Worm (Caenorhabditis elegans) whole organism, L4 larva: ENCODE measurements around the gene F58F9.6.

Source experiments
- D1046.2 ChIP-seq: fragments of 200-800 bp; sonication (Bioruptor generic); IDR thresholded peaks from 2 replicates; pipeline ENCODE4 v1.3.6; 2022; ENCODE audit warnings: missing genetic modification characterization, missing compliant biosample characterization
- F10B5.3 ChIP-seq: sonication (generic microtip); optimal IDR thresholded peaks from 2 replicates; lab custom pipeline; 2016; ENCODE audit warnings: mild to moderate bottlenecking, missing genetic modification characterization, missing compliant biosample characterization
- F44E2.7 ChIP-seq: fragments of 200-800 bp; sonication (Bioruptor generic); IDR thresholded peaks from 2 replicates; pipeline ENCODE4 v2.1.2; 2022; ENCODE audit warnings: missing genetic modification characterization, missing compliant biosample characterization
- F49E8.2 ChIP-seq: sonication (generic microtip); optimal IDR thresholded peaks from 2 replicates; lab custom pipeline; 2016; ENCODE audit warnings: missing compliant biosample characterization, mild to moderate bottlenecking, missing genetic modification characterization, borderline replicate concordance
- T26A8.4 ChIP-seq: fragments of 200-800 bp; sonication (Bioruptor generic); IDR thresholded peaks from 2 replicates; pipeline ENCODE4 v1.3.6; 2022; ENCODE audit warnings: missing genetic modification characterization, missing compliant biosample characterization
- aly-2 ChIP-seq: sonication (generic microtip); optimal IDR thresholded peaks from 2 replicates; lab custom pipeline; 2018; ENCODE audit warnings: missing biosample characterization, missing genetic modification characterization
- attf-4 ChIP-seq: sonication (generic microtip); optimal IDR thresholded peaks from 3 replicates; lab custom pipeline; 2017; ENCODE audit warnings: missing biosample characterization, missing genetic modification characterization
- ceh-44 ChIP-seq: fragments of 200-800 bp; sonication (Bioruptor generic); IDR thresholded peaks from 2 replicates; pipeline ENCODE4 v1.3.6; 2022; ENCODE audit warnings: missing genetic modification reagents, missing genetic modification characterization, missing compliant biosample characterization
- ceh-62 ChIP-seq: sonication (generic microtip); optimal IDR thresholded peaks from 2 replicates; lab custom pipeline; 2017; ENCODE audit warnings: missing biosample characterization, missing genetic modification characterization
- cey-2 ChIP-seq: sonication (generic microtip); optimal IDR thresholded peaks from 3 replicates; lab custom pipeline; 2017; ENCODE audit warnings: missing genetic modification characterization, mild to moderate bottlenecking, missing compliant biosample characterization, antibody characterized with exemption, borderline replicate concordance; ENCODE audit not compliant: insufficient read depth
- daf-12 ChIP-seq: fragments of 150-350 bp; optimal IDR thresholded peaks from 2 replicates; lab custom pipeline; 2014; ENCODE audit warnings: missing biosample characterization, missing genetic modification reagents, missing genetic modification characterization
- daf-19 ChIP-seq: fragments of 200-800 bp; sonication (Bioruptor generic); conservative IDR thresholded peaks from 2 replicates; pipeline ENCODE4 v1.3.6; 2022; ENCODE audit warnings: missing genetic modification characterization, missing compliant biosample characterization
- dmd-8 ChIP-seq: fragments of 200-800 bp; sonication (Bioruptor generic); IDR thresholded peaks from 2 replicates; pipeline ENCODE4 v1.3.6; 2022; ENCODE audit warnings: missing genetic modification characterization, missing compliant biosample characterization
- dpl-1 ChIP-seq: fragments of 150-350 bp; optimal IDR thresholded peaks from 2 replicates; lab custom pipeline; 2014; ENCODE audit warnings: missing biosample characterization, missing genetic modification reagents, missing genetic modification characterization
- duxl-1 ChIP-seq: sonication (generic microtip); optimal IDR thresholded peaks from 2 replicates; lab custom pipeline; 2016; ENCODE audit warnings: mild to moderate bottlenecking, missing genetic modification characterization, moderate library complexity, missing compliant biosample characterization; ENCODE audit not compliant: poor library complexity
- dve-1 ChIP-seq: sonication (generic microtip); optimal IDR thresholded peaks from 2 replicates; lab custom pipeline; 2017; ENCODE audit warnings: antibody characterized with exemption, mild to moderate bottlenecking, missing genetic modification characterization, missing compliant biosample characterization; ENCODE audit not compliant: insufficient read depth
- egl-43 ChIP-seq: fragments of 200-800 bp; sonication (Bioruptor generic); IDR thresholded peaks from 2 replicates; pipeline ENCODE4 v1.3.6; 2022; ENCODE audit warnings: missing genetic modification reagents, missing genetic modification characterization, missing compliant biosample characterization
- fkh-10 ChIP-seq: fragments of 150-350 bp; optimal IDR thresholded peaks from 2 replicates; lab custom pipeline; 2014; ENCODE audit warnings: missing biosample characterization, missing genetic modification reagents, missing genetic modification characterization
- hlh-11 ChIP-seq: fragments of 200-800 bp; sonication (Bioruptor generic); optimal IDR thresholded peaks from 2 replicates; lab custom pipeline; 2018; ENCODE audit warnings: mild to moderate bottlenecking, missing genetic modification characterization, missing compliant biosample characterization
- jun-1 ChIP-seq: fragments of 150-350 bp; optimal IDR thresholded peaks from 2 replicates; lab custom pipeline; 2014; ENCODE audit warnings: missing biosample characterization, missing genetic modification reagents, missing genetic modification characterization
- lim-7 ChIP-seq: fragments of 200-800 bp; sonication (Bioruptor generic); IDR thresholded peaks from 2 replicates; pipeline ENCODE4 v1.3.6; 2022; ENCODE audit warnings: missing genetic modification characterization, missing compliant biosample characterization
- lin-1 ChIP-seq: fragments of 200-800 bp; sonication (Bioruptor generic); IDR thresholded peaks from 2 replicates; pipeline ENCODE4 v1.3.6; 2022; ENCODE audit warnings: missing genetic modification reagents, missing genetic modification characterization, missing compliant biosample characterization
- lin-13 ChIP-seq: fragments of 150-350 bp; optimal IDR thresholded peaks from 2 replicates; lab custom pipeline; 2014; ENCODE audit warnings: missing biosample characterization, missing genetic modification reagents, missing genetic modification characterization
- lin-39 ChIP-seq: fragments of 150-350 bp; optimal IDR thresholded peaks from 2 replicates; lab custom pipeline; 2014; ENCODE audit warnings: missing biosample characterization, missing genetic modification reagents, missing genetic modification characterization
- mdt-29 ChIP-seq: fragments of 200-800 bp; sonication (Bioruptor generic); IDR thresholded peaks from 2 replicates; pipeline ENCODE4 v1.3.6; 2022; ENCODE audit warnings: missing genetic modification reagents, missing genetic modification characterization, missing compliant biosample characterization
- mes-2 ChIP-seq: sonication (generic microtip); optimal IDR thresholded peaks from 2 replicates; lab custom pipeline; 2016; ENCODE audit warnings: missing genotype, mild to moderate bottlenecking, missing genetic modification characterization, missing compliant biosample characterization; ENCODE audit not compliant: poor library complexity, severe bottlenecking
- mxl-2 ChIP-seq: fragments of 200-800 bp; sonication (Bioruptor generic); conservative IDR thresholded peaks from 2 replicates; pipeline ENCODE4 v1.3.6; 2022; ENCODE audit warnings: missing genetic modification reagents, missing genetic modification characterization, missing compliant biosample characterization
- mxl-3 ChIP-seq: fragments of 200-800 bp; sonication (Bioruptor generic); optimal IDR thresholded peaks from 2 replicates; lab custom pipeline; 2018; ENCODE audit warnings: mild to moderate bottlenecking, missing genetic modification characterization, missing compliant biosample characterization
- nhr-102 ChIP-seq: sonication (generic microtip); optimal IDR thresholded peaks from 2 replicates; lab custom pipeline; 2016; ENCODE audit warnings: mild to moderate bottlenecking, missing genetic modification characterization, moderate library complexity, missing compliant biosample characterization
- nhr-237 ChIP-seq: sonication (generic microtip); optimal IDR thresholded peaks from 2 replicates; lab custom pipeline; 2017; ENCODE audit warnings: missing biosample characterization, missing genetic modification characterization
- nhr-41 ChIP-seq: fragments of 200-800 bp; sonication (Bioruptor generic); IDR thresholded peaks from 2 replicates; pipeline ENCODE4 v1.3.6; 2022; ENCODE audit warnings: missing genetic modification reagents, missing genetic modification characterization, missing compliant biosample characterization
- nhr-48 ChIP-seq: sonication (generic microtip); optimal IDR thresholded peaks from 2 replicates; lab custom pipeline; 2016; ENCODE audit warnings: mild to moderate bottlenecking, missing genetic modification characterization, missing compliant biosample characterization
- snpc-1.2 ChIP-seq: fragments of 200-800 bp; sonication (Bioruptor generic); IDR thresholded peaks from 2 replicates; pipeline ENCODE4 v1.3.6; 2022; ENCODE audit warnings: missing genetic modification reagents, missing genetic modification characterization, missing compliant biosample characterization
- snpc-4 ChIP-seq: fragments of 150-350 bp; optimal IDR thresholded peaks from 2 replicates; lab custom pipeline; 2014; ENCODE audit warnings: missing biosample characterization, missing genetic modification characterization
- unc-62 ChIP-seq, 3 experiments: fragments of 150-350 bp in 1 of 3; sonication (generic microtip); optimal IDR thresholded peaks in 2 of 3; peaks in 1 of 3; 1 replicate in 1 of 3; 2 replicates in 2 of 3; lab custom pipeline; 2014 to 2017; ENCODE audit warnings: missing biosample characterization in 3 of 3, missing genetic modification characterization in 3 of 3, missing genetic modification reagents in 3 of 3, missing genotype in 1 of 3
- zfp-2 ChIP-seq: sonication (generic microtip); optimal IDR thresholded peaks from 2 replicates; lab custom pipeline; 2016; ENCODE audit warnings: mild to moderate bottlenecking, missing genetic modification characterization, missing compliant biosample characterization
- zip-11 ChIP-seq: fragments of 200-800 bp; sonication (Bioruptor generic); IDR thresholded peaks from 2 replicates; pipeline ENCODE4 v1.3.6; 2022; ENCODE audit warnings: missing genetic modification characterization, missing compliant biosample characterization

F58F9.6 gene

ce11 chrIV:6237508-6238227 is at the start of gene F58F9.6, which contains the start of gene F58F9.8:
TSS of gene F58F9.6 (minus strand) at chrIV:6237608.
TSS of gene F58F9.8 (plus strand) at chrIV:6238177.
- TF ChIP-seq lin-13 (GFP tag; lab: Kevin White, UChicago) (no peak), zip-11 (no peak), F44E2.7 (GFP tag; lab: Robert Waterston, UW) (no peak)

- TF ChIP-seq dpl-1 (GFP tag; lab: Kevin White, UChicago) (no peak), mxl-2 (GFP tag; lab: Robert Waterston, UW) (no peak), lim-7 (no peak), ceh-44 (GFP tag; lab: Robert Waterston, UW) (no peak), daf-19 (no peak), lin-1 (GFP tag; lab: Robert Waterston, UW) (no peak), ceh-62 (tag; lab: Kevin White, UChicago) (no peak)
- TF ChIP-seq, all 104 proteins: peak for 0
These were observed 46.9 kb upstream of the F58F9.6 start, which contains the start of gene ops-1 for ce11 chrIV:6284277-6284676. TSS of gene ops-1 (minus strand) at chrIV:6284377.

DNA sequence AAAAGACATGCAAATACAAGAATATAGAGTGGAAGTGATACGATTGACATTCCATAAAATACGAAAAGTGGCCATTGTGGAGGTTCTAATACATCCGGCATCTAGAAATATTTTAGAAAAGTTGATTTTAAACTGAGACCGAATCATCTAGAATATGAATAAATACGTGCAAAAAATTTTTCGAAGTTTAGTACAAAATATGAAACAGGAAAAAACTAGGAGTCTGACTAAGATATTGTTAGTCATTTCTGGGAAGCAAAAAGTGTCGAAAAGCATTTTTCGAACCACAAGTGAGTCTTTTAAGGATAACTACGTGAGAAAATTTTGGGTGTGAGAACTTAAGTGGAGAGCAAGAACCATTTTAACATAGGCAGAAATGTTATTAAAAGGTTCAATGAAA is 44.7 kb upstream of the F58F9.6 start, which contains the start of gene srv-32:
Gene srv-32, minus strand, starts transcription at position 101 of the 400 bp plus-strand sequence.
- TF ChIP-seq F10B5.3 (tag; lab: Kevin White, UChicago) (no peak), nhr-48 (no peak), nhr-237 (tag; lab: Kevin White, UChicago) (no peak), mxl-3 (GFP tag; lab: Kevin White, UChicago) (no peak), nhr-102 (no peak), dmd-8 (GFP tag; lab: Robert Waterston, UW) (no peak), mes-2 (no peak), D1046.2 (no peak), hlh-11 (tag; lab: Kevin White, UChicago) (no peak), fkh-10 (no peak), T26A8.4 (GFP tag; lab: Robert Waterston, UW) (no peak), egl-43 (GFP tag; lab: Robert Waterston, UW) (no peak), snpc-4 (tag; lab: Kevin White, UChicago) (no peak), snpc-1.2 (GFP tag; lab: Robert Waterston, UW) (no peak)

ce11 chrIV:6279392-6279791 is 42.0 kb upstream of the F58F9.6 start, which contains the start of gene sams-5:
TSS of gene sams-5 (minus strand) at chrIV:6279522.
- no peak for TF ChIP-seq F49E8.2 (tag; lab: Kevin White, UChicago)
- no peak for TF ChIP-seq jun-1 (tag; lab: Kevin White, UChicago)
- no peak for TF ChIP-seq daf-12 (tag; lab: Kevin White, UChicago)
- no peak for TF ChIP-seq zfp-2 (tag; lab: Kevin White, UChicago)
- no peak for TF ChIP-seq attf-4 (tag; lab: Kevin White, UChicago)
- no peak for TF ChIP-seq T26A8.4 (GFP tag; lab: Robert Waterston, UW)
- TF ChIP-seq nhr-41: no peak
- no peak for TF ChIP-seq dve-1
- TF ChIP-seq lin-39: no peak
- TF ChIP-seq aly-2 (tag; lab: Kevin White, UChicago): no peak
- TF ChIP-seq unc-62 (GFP tag; optimal IDR thresholded peaks at IDR 0.05 in 1 of 2; lab: Kevin White, UChicago): no peak
- TF ChIP-seq unc-62 (tag; optimal IDR thresholded peaks at IDR 0.05; lab: Kevin White, UChicago): no peak
- no peak for TF ChIP-seq cey-2 (tag; lab: Kevin White, UChicago)
- TF ChIP-seq duxl-1 (tag; lab: Kevin White, UChicago): no peak
- TF ChIP-seq mdt-29 (GFP tag; lab: Robert Waterston, UW): no peak
